Worm (Caenorhabditis elegans): Measurements from ENCODE around the gene K02C4.2.

K02C4.2 gene

DNA sequence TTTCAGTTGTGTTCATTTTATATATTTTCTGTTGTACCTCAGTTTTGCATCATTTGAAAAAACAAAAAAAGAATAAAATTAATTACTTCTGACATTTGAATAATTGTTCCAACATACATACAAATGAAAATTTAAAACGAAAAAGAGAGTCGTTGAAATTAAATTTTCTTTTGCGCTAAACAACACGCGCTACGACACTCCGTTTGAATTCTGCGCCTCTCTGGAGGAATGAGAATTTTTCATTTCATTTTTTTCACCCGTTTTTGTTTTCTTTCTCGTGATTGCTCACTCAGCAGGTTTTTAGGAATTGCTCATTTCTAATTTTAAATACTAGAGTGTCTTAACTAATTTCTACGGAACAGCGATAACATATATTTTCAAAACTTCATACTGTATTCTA lies 33.9 kb upstream of the K02C4.2 start:
- TF ChIP-seq B0336.3 (GFP tag; IDR thresholded peaks at IDR 0.05) (no peak), attf-3 (GFP tag; conservative IDR thresholded peaks at IDR 0.05) (peak; percentile 95), ztf-3 (GFP tag; optimal IDR thresholded peaks at IDR 0.05) (no peak), sea-2 (GFP tag; IDR thresholded peaks at IDR 0.05) (no peak), cebp-1 (GFP tag; IDR thresholded peaks at IDR 0.05) (no peak), cebp-1 (tag; optimal IDR thresholded peaks at IDR 0.05) (peak; percentile 16), hmg-1.2 (GFP tag; IDR thresholded peaks at IDR 0.05) (peak; percentile 18; the same call in 1 of the 2 replicates), attf-5 (GFP tag; optimal IDR thresholded peaks at IDR 0.05) (peak; percentile 54), D2030.7 (GFP tag; IDR thresholded peaks at IDR 0.05) (no peak)

DNA sequence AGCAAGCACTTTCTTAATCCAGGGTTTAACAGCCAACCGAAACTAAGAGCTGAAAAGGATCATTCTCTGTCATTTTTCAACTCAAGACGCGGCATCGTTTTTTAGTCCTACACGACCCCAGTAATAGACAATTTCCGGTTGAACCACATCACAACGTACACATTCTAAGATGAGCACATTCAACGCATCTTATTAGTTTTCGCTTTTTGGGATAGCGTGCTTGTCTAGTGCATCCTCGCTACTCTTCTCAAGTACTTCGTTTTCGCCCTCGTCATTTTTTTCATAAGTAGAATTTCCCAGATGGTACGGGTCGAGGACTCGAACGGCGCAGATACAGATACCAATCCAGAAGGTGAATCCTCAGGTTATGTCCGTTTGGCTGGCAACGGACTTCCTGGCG lies 33.3 kb upstream of the K02C4.2 start, which contains the start of gene T05H10.1:
Gene T05H10.1, plus strand, starts transcription at position 301 of the 400 bp plus-strand sequence.
- TF ChIP-seq zfh-2 (GFP tag; conservative IDR thresholded peaks at IDR 0.05) (0 out of 2 replicates have a peak, but pooled peaks have one; percentile 32), xnd-1 (tag; optimal IDR thresholded peaks at IDR 0.05) (no peak)

DNA sequence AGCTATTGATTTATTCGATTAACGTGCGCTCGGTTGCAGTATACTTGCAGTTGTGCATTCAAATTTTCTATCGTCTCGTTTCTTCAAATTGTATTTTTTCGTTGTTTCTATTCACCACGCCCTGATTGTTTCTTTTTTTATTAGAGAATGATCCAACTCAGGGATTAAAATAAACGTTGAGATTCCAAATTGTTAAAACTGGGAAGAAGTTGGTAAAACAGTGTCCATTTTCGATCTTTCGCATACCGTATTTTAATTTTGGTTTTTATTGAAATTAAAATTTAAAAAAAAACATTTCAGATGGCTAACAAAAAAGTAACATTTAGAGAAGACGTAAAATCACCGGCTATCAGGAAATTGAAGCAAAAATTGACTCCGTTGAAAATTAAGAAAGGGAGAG lies 28.3 kb upstream of the K02C4.2 start, which contains the start of gene apn-1:
Gene apn-1, plus strand, starts transcription at position 301 of the 400 bp plus-strand sequence.
- TF ChIP-seq sea-2 (GFP tag; IDR thresholded peaks at IDR 0.05) (no peak), ama-1 (optimal IDR thresholded peaks at IDR 0.05) (no peak), ama-1 (GFP tag; optimal IDR thresholded peaks at IDR 0.05) (peak in 1 of 2 experiments; percentile 13)

DNA sequence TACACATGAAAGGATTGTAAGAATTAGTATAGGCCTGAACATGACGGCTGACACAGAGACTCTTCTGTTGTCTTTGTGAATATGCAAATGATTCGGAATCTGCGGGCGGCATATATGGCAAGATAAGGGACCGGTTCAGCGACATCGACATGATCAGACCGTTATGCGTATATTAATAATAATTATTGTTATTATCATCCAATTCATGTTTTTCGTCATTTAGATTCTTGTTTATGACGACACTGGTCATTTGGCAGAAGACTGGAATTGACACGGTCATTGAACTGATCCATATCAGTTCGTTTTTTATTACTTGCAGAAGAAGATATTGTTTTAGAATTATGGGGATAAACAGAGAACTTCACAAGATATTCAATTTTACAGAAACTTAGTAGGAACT lies 25.1 kb upstream of the K02C4.2 start, which contains the start of gene mtre-1:
Gene mtre-1, minus strand, starts transcription at position 101 of the 400 bp plus-strand sequence.
- no peak for TF ChIP-seq ztf-3 (GFP tag; optimal IDR thresholded peaks at IDR 0.05)
- no peak for TF ChIP-seq F57A8.1 (GFP tag; optimal IDR thresholded peaks at IDR 0.05)
- no peak for TF ChIP-seq nhr-80 (tag; optimal IDR thresholded peaks at IDR 0.05)
- no peak for TF ChIP-seq unc-62 (GFP tag; optimal IDR thresholded peaks at IDR 0.05)
- TF ChIP-seq let-607 (tag; optimal IDR thresholded peaks at IDR 0.05): no peak
- no peak for TF ChIP-seq F23B12.7 (tag; optimal IDR thresholded peaks at IDR 0.05; ENCODE audit: insufficient read depth)
- no peak for TF ChIP-seq F57C9.4 (tag; optimal IDR thresholded peaks at IDR 0.05)
- TF ChIP-seq snpc-1.1 (tag; optimal IDR thresholded peaks at IDR 0.05; ENCODE audit: insufficient read depth): no peak
- TF ChIP-seq Y56A3A.18 (GFP tag; IDR thresholded peaks at IDR 0.05): no peak
- TF ChIP-seq fkh-3 (tag; optimal IDR thresholded peaks at IDR 0.05): no peak
- TF ChIP-seq lin-54 (GFP tag; optimal IDR thresholded peaks at IDR 0.05): no peak
- no peak for TF ChIP-seq cebp-2 (GFP tag; IDR thresholded peaks at IDR 0.05)
- no peak for TF ChIP-seq akir-1 (GFP tag; optimal IDR thresholded peaks at IDR 0.05)
- TF ChIP-seq zim-3 (tag; optimal IDR thresholded peaks at IDR 0.05): no peak
- no peak for TF ChIP-seq egl-44 (GFP tag; IDR thresholded peaks at IDR 0.05)
- no peak for TF ChIP-seq mcd-1 (GFP tag; IDR thresholded peaks at IDR 0.05)
- TF ChIP-seq efl-1 (GFP tag; optimal IDR thresholded peaks at IDR 0.05): no peak
- no peak for TF ChIP-seq snpc-4 (GFP tag; optimal IDR thresholded peaks at IDR 0.05)
- no peak for TF ChIP-seq snpc-4 (tag; optimal IDR thresholded peaks at IDR 0.05)
- no peak for TF ChIP-seq Y79H2A.3 (GFP tag; conservative IDR thresholded peaks at IDR 0.05)

DNA sequence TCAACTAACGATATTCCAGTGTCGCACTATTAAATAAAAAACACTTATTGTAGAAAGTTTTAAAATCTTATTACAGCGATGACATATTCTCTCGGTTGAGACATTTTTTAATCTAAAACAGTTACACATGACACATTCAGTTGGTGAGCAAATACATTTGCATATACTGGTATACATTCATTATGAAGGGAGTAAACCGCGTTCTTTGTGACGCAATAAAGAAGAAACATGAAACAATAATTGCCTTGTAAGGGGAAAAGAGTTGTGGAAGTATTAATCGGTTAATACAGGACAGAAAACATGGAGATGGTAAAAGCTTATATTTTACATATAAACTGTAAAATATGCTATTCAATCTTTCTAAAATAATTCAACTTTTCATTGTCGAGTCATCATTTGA lies 24.2 kb upstream of the K02C4.2 start:
- TF ChIP-seq Y56A3A.18 (GFP tag; IDR thresholded peaks at IDR 0.05) (no peak), cebp-1 (GFP tag; IDR thresholded peaks at IDR 0.05) (no peak), cebp-1 (tag; optimal IDR thresholded peaks at IDR 0.05) (no peak), madf-6 (GFP tag; IDR thresholded peaks at IDR 0.05) (no peak), mcd-1 (GFP tag; IDR thresholded peaks at IDR 0.05) (no peak), attf-3 (GFP tag; conservative IDR thresholded peaks at IDR 0.05) (no peak), F33H1.4 (GFP tag; IDR thresholded peaks at IDR 0.05) (no peak), rec-8 (tag; optimal IDR thresholded peaks at IDR 0.05) (no peak), bed-2 (GFP tag; IDR thresholded peaks at IDR 0.05) (no peak), hmg-20 (GFP tag; IDR thresholded peaks at IDR 0.05) (no peak), F37B4.10 (GFP tag; IDR thresholded peaks at IDR 0.05) (no peak), dpl-1 (GFP tag; optimal IDR thresholded peaks at IDR 0.05) (no peak), ceh-27 (GFP tag; optimal IDR thresholded peaks at IDR 0.05) (no peak)

All from whole organism, young adult.